Fruit fly (Drosophila melanogaster) whole organism, embryonic: ENCODE data around the gene CG3040.

Experiments used
- Abd-B ChIP-seq: fragments of 200-800 bp; sonication (Bioruptor generic); optimal IDR thresholded peaks from 2 replicates; lab custom pipeline; 2018; ENCODE audit warnings: missing biosample characterization, mild to moderate bottlenecking, missing genetic modification characterization, moderate library complexity
- Ada2b ChIP-seq: fragments of 200-800 bp; sonication (Bioruptor generic); IDR thresholded peaks from 2 replicates; pipeline ENCODE4 v1.3.6; 2022; ENCODE audit warnings: missing biosample characterization, missing genetic modification characterization
- BEAF-32 ChIP-seq: fragments of 200-800 bp; sonication (Bioruptor generic); optimal IDR thresholded peaks from 3 replicates; lab custom pipeline; 2017; ENCODE audit warnings: missing biosample characterization, missing genetic modification characterization, mild to moderate bottlenecking, moderate library complexity, missing genetic modification reagents
- CG10267 ChIP-seq: fragments of 200-800 bp; sonication (Bioruptor generic); optimal IDR thresholded peaks from 2 replicates; lab custom pipeline; 2018; ENCODE audit warnings: missing biosample characterization, mild to moderate bottlenecking, missing genetic modification characterization, moderate library complexity
- CG13775 ChIP-seq: fragments of 200-800 bp; sonication (Bioruptor generic); optimal IDR thresholded peaks from 3 replicates; lab custom pipeline; 2017; ENCODE audit warnings: missing biosample characterization, mild to moderate bottlenecking, missing genetic modification characterization
- CG13894 ChIP-seq: fragments of 200-800 bp; sonication (Bioruptor generic); optimal IDR thresholded peaks from 3 replicates; lab custom pipeline; 2018; ENCODE audit warnings: missing biosample characterization, mild to moderate bottlenecking, missing genetic modification characterization, moderate library complexity
- CG15269 ChIP-seq: fragments of 200-800 bp; sonication (Bioruptor generic); optimal IDR thresholded peaks from 2 replicates; lab custom pipeline; 2018; ENCODE audit warnings: missing biosample characterization, mild to moderate bottlenecking, missing genetic modification characterization, moderate library complexity
- CG17361 ChIP-seq: fragments of 200-800 bp; sonication (Bioruptor generic); IDR thresholded peaks from 3 replicates; pipeline ENCODE4 v1.3.6; 2022; ENCODE audit warnings: missing biosample characterization, missing genetic modification characterization
- CG18011 ChIP-seq: fragments of 200-800 bp; sonication (Bioruptor generic); optimal IDR thresholded peaks from 2 replicates; lab custom pipeline; 2017; ENCODE audit warnings: missing biosample characterization, missing genetic modification characterization, mild to moderate bottlenecking, moderate library complexity, missing genotype
- CG18619 ChIP-seq: fragments of 200-800 bp; sonication (Bioruptor generic); optimal IDR thresholded peaks from 3 replicates; lab custom pipeline; 2017; ENCODE audit warnings: missing biosample characterization, mild to moderate bottlenecking, missing genetic modification characterization
- CG2120 ChIP-seq: fragments of 200-800 bp; sonication (Bioruptor generic); optimal IDR thresholded peaks from 3 replicates; lab custom pipeline; 2016; ENCODE audit warnings: missing biosample characterization, missing genetic modification characterization
- CG31224 ChIP-seq: fragments of 200-800 bp; sonication (Bioruptor generic); IDR thresholded peaks from 2 replicates; pipeline ENCODE4 v1.3.6; 2022; ENCODE audit warnings: missing biosample characterization, missing genetic modification characterization
- CG33213 ChIP-seq: fragments of 200-800 bp; sonication (Bioruptor generic); optimal IDR thresholded peaks from 3 replicates; lab custom pipeline; 2016; ENCODE audit warnings: missing biosample characterization, missing genetic modification characterization
- CG4282 ChIP-seq: fragments of 200-800 bp; sonication (Bioruptor generic); optimal IDR thresholded peaks from 2 replicates; lab custom pipeline; 2016; ENCODE audit warnings: missing biosample characterization, missing genetic modification characterization
- CG5180 ChIP-seq: fragments of 200-800 bp; sonication (Bioruptor generic); optimal IDR thresholded peaks from 3 replicates; lab custom pipeline; 2017; ENCODE audit warnings: missing biosample characterization, missing genetic modification characterization, mild to moderate bottlenecking, moderate library complexity, missing genetic modification reagents
- CG8290 ChIP-seq, 3 experiments: fragments of 200-800 bp; sonication (Bioruptor generic); optimal IDR thresholded peaks; 2 replicates each; lab custom pipeline; 2016 to 2019; ENCODE audit warnings: missing biosample characterization in 3 of 3, missing genetic modification characterization in 3 of 3, mild to moderate bottlenecking in 2 of 3, moderate library complexity in 1 of 3
- CG8924 ChIP-seq: fragments of 200-800 bp; optimal IDR thresholded peaks from 3 replicates; lab custom pipeline; 2019; ENCODE audit warnings: missing biosample characterization, mild to moderate bottlenecking, missing genetic modification characterization, moderate library complexity
- CG9797 ChIP-seq: fragments of 200-800 bp; sonication (Bioruptor generic); optimal IDR thresholded peaks from 3 replicates; lab custom pipeline; 2018; ENCODE audit warnings: missing biosample characterization, mild to moderate bottlenecking, missing genetic modification characterization
- D19A ChIP-seq: fragments of 200-800 bp; optimal IDR thresholded peaks from 3 replicates; lab custom pipeline; 2019; ENCODE audit warnings: missing biosample characterization, mild to moderate bottlenecking, missing genetic modification characterization, moderate library complexity
- Dbx ChIP-seq: fragments of 200-800 bp; sonication (Bioruptor generic); IDR thresholded peaks from 3 replicates; pipeline ENCODE4 v1.3.6; 2022; ENCODE audit warnings: missing biosample characterization, missing genetic modification characterization
- Dek ChIP-seq: fragments of 200-800 bp; sonication (Bioruptor generic); optimal IDR thresholded peaks from 3 replicates; lab custom pipeline; 2019; ENCODE audit warnings: missing biosample characterization, mild to moderate bottlenecking, missing genetic modification characterization, moderate library complexity
- Dll ChIP-seq: fragments of 200-800 bp; sonication (Bioruptor generic); IDR thresholded peaks from 4 replicates; pipeline ENCODE4 v1.3.6; 2022; ENCODE audit warnings: missing biosample characterization, missing genetic modification characterization; ENCODE audit not compliant: partially characterized antibody
- Doc3 ChIP-seq: fragments of 200-800 bp; sonication (Bioruptor generic); IDR thresholded peaks from 3 replicates; pipeline ENCODE4 v1.3.6; 2022; ENCODE audit warnings: missing biosample characterization, missing genetic modification characterization; ENCODE audit not compliant: partially characterized antibody
- Dp ChIP-seq: fragments of 200-800 bp; sonication (Bioruptor generic); optimal IDR thresholded peaks from 2 replicates; lab custom pipeline; 2018; ENCODE audit warnings: missing biosample characterization, mild to moderate bottlenecking, missing genetic modification characterization, moderate library complexity
- E2f1 ChIP-seq: fragments of 200-800 bp; sonication (Bioruptor generic); IDR thresholded peaks from 2 replicates; pipeline ENCODE4 v1.3.6; 2022; ENCODE audit warnings: missing biosample characterization, missing genetic modification characterization
- Elba2 ChIP-seq: fragments of 200-800 bp; sonication (Bioruptor generic); optimal IDR thresholded peaks from 3 replicates; lab custom pipeline; 2016; ENCODE audit warnings: missing biosample characterization, missing genetic modification characterization
- Hand ChIP-seq: fragments of 200-800 bp; sonication (Bioruptor generic); optimal IDR thresholded peaks from 2 replicates; lab custom pipeline; 2017; ENCODE audit warnings: mild to moderate bottlenecking, missing biosample characterization, missing genetic modification reagents, missing genetic modification characterization
- Hsf ChIP-seq: fragments of 200-800 bp; sonication (Bioruptor generic); optimal IDR thresholded peaks from 3 replicates; lab custom pipeline; 2016; ENCODE audit warnings: missing biosample characterization, missing genetic modification characterization
- MBD-R2 ChIP-seq: fragments of 200-800 bp; sonication (Bioruptor generic); IDR thresholded peaks from 2 replicates; pipeline ENCODE4 v1.3.6; 2022; ENCODE audit warnings: missing biosample characterization, missing genetic modification characterization
- Rfx ChIP-seq: fragments of 200-800 bp; sonication (Bioruptor generic); IDR thresholded peaks from 2 replicates; pipeline ENCODE4 v1.3.6; 2022; ENCODE audit warnings: missing biosample characterization, missing genetic modification characterization
- TFAM ChIP-seq: fragments of 200-800 bp; sonication (Bioruptor generic); optimal IDR thresholded peaks from 2 replicates; lab custom pipeline; 2017; ENCODE audit warnings: missing biosample characterization, missing genetic modification characterization, inconsistent platforms
- Xrp1 ChIP-seq: fragments of 200-800 bp; sonication (Bioruptor generic); IDR thresholded peaks from 2 replicates; pipeline ENCODE4 v1.3.6; 2022; ENCODE audit warnings: missing biosample characterization, missing genetic modification characterization
- br ChIP-seq: fragments of >200 bp; optimal IDR thresholded peaks from 2 replicates; lab custom pipeline; 2017
- dati ChIP-seq: fragments of 200-800 bp; sonication (Bioruptor generic); IDR thresholded peaks from 2 replicates; pipeline ENCODE4 v1.3.6; 2022; ENCODE audit warnings: missing biosample characterization, missing genetic modification characterization
- ftz-f1 ChIP-seq: fragments of 200-800 bp; sonication (Bioruptor generic); optimal IDR thresholded peaks from 2 replicates; lab custom pipeline; 2016; ENCODE audit warnings: missing biosample characterization, missing genetic modification characterization
- gce ChIP-seq: fragments of 200-800 bp; sonication (Bioruptor generic); IDR thresholded peaks from 3 replicates; pipeline ENCODE4 v1.3.6; 2022; ENCODE audit warnings: missing biosample characterization, missing genetic modification characterization
- gcm ChIP-seq: fragments of 200-800 bp; sonication (Bioruptor generic); optimal IDR thresholded peaks from 2 replicates; lab custom pipeline; 2019; ENCODE audit warnings: missing biosample characterization, mild to moderate bottlenecking, missing genetic modification characterization, moderate library complexity
- gro ChIP-seq: fragments of 200-800 bp; sonication (Bioruptor generic); optimal IDR thresholded peaks from 2 replicates; lab custom pipeline; 2016; ENCODE audit warnings: missing biosample characterization, missing genetic modification characterization
- hbn ChIP-seq: fragments of 200-800 bp; sonication (Bioruptor generic); IDR thresholded peaks from 2 replicates; pipeline ENCODE4 v1.3.6; 2022; ENCODE audit warnings: missing biosample characterization, missing genetic modification characterization; ENCODE audit not compliant: partially characterized antibody
- her ChIP-seq: fragments of 200-800 bp; sonication (Bioruptor generic); optimal IDR thresholded peaks from 2 replicates; lab custom pipeline; 2016; ENCODE audit warnings: missing biosample characterization, missing genetic modification characterization
- hkb ChIP-seq, 2 experiments: fragments of 200-800 bp in 1 of 2; fragments of >200 bp in 1 of 2; sonication (Bioruptor generic) in 1 of 2; IDR thresholded peaks in 1 of 2; optimal IDR thresholded peaks in 1 of 2; 2 replicates each; pipeline versions ENCODE4 v1.3.6 to Lab custom; 2017 to 2022; ENCODE audit warnings: missing biosample characterization in 1 of 2, missing genetic modification characterization in 1 of 2
- lilli ChIP-seq: fragments of 200-800 bp; sonication (Bioruptor generic); optimal IDR thresholded peaks from 3 replicates; lab custom pipeline; 2016; ENCODE audit warnings: missing biosample characterization, missing genetic modification characterization
- pum ChIP-seq: fragments of 200-800 bp; sonication (Bioruptor generic); optimal IDR thresholded peaks from 2 replicates; lab custom pipeline; 2016; ENCODE audit warnings: missing biosample characterization, missing genetic modification characterization
- sd ChIP-seq: fragments of 200-800 bp; sonication (Bioruptor generic); optimal IDR thresholded peaks from 3 replicates; lab custom pipeline; 2018; ENCODE audit warnings: missing biosample characterization, mild to moderate bottlenecking, missing genetic modification characterization, moderate library complexity
- slp2 ChIP-seq: fragments of 200-800 bp; sonication (Bioruptor generic); optimal IDR thresholded peaks from 2 replicates; lab custom pipeline; 2016; ENCODE audit warnings: missing biosample characterization, missing genetic modification characterization
- sob ChIP-seq: fragments of 200-800 bp; sonication (Bioruptor generic); IDR thresholded peaks from 2 replicates; pipeline ENCODE4 v1.3.6; 2022; ENCODE audit warnings: missing biosample characterization, missing genetic modification characterization
- tin ChIP-seq: fragments of 200-800 bp; sonication (Bioruptor generic); optimal IDR thresholded peaks from 3 replicates; lab custom pipeline; 2016; ENCODE audit warnings: missing biosample characterization, missing genetic modification characterization
- toy ChIP-seq: fragments of 200-800 bp; sonication (Bioruptor generic); IDR thresholded peaks from 2 replicates; pipeline ENCODE4 v1.3.6; 2022; ENCODE audit warnings: missing biosample characterization, missing genetic modification characterization
- ttk ChIP-seq: fragments of 200-800 bp; sonication (Bioruptor generic); IDR thresholded peaks from 2 replicates; pipeline ENCODE4 v2.1.2; 2022; ENCODE audit warnings: missing biosample characterization, missing genetic modification characterization
- zfh2 ChIP-seq: fragments of 200-800 bp; sonication (Bioruptor generic); optimal IDR thresholded peaks from 2 replicates; lab custom pipeline; 2016; ENCODE audit warnings: missing biosample characterization, missing genetic modification characterization

Gene CG3040

DNA sequence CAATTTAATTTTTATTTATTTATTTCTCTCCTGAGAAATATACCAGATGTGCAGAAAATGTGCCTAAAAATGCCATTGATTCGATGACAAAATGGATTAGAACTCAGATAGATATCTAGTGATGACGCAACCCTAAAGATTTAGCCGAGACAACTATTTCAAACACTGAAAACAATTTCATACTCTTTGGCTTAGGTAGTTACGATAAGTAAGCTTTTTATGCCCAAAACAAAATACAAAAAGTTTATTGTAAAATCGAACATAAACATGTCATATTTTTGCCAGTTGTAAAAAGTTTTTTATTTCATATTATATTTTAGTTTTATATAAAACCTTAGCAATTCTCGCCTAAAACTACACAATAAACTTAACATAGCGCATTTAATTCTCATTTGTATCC lies at the start of gene CG3040 (continued):
- peak; percentile 63 for TF ChIP-seq CG9797
- no peak for TF ChIP-seq Doc3 (GFP tag; lab: Robert Waterston, UW)
- TF ChIP-seq hbn (GFP tag; lab: Robert Waterston, UW): no peak; the same call in 1 of the 2 replicates
- 0 out of 2 replicates have a peak, but pooled peaks have one; percentile 13 for TF ChIP-seq ttk (GFP tag; lab: Robert Waterston, UW)
- TF ChIP-seq Dll (GFP tag; lab: Robert Waterston, UW): no peak
- TF ChIP-seq CG31224 (GFP tag; lab: Robert Waterston, UW): no peak
- peak; percentile 22 for TF ChIP-seq CG13775 (GFP tag; lab: Kevin White, UChicago)
- TF ChIP-seq gce (GFP tag; lab: Robert Waterston, UW): 0 out of 3 replicates have a peak, but pooled peaks have one; percentile 16
- peak; percentile 4 for TF ChIP-seq D19A (tag; lab: Kevin White, UChicago)
- TF ChIP-seq Abd-B (GFP tag; lab: Kevin White, UChicago): peak; percentile 25
- peak; percentile 37 for TF ChIP-seq Hsf (GFP tag; lab: Kevin White, UChicago)
- peak; percentile 54 for TF ChIP-seq Dek (tag; lab: Kevin White, UChicago)
- peak; percentile 62 for TF ChIP-seq CG2120
- TF ChIP-seq lilli: peak; percentile 52
- TF ChIP-seq CG8924 (tag; lab: Kevin White, UChicago): peak; percentile 42
- TF ChIP-seq CG15269 (tag; lab: Kevin White, UChicago): peak; percentile 48
- TF ChIP-seq Xrp1 (GFP tag; lab: Robert Waterston, UW): peak; percentile 50
- peak; percentile 47 for TF ChIP-seq CG10267 (tag; lab: Kevin White, UChicago)
- TF ChIP-seq Elba2 (GFP tag; lab: Kevin White, UChicago): no peak
- no peak for TF ChIP-seq br (lab: Kevin White, UChicago)
- peak; percentile 27 for TF ChIP-seq tin (GFP tag; lab: Kevin White, UChicago)
- peak; percentile 28 for TF ChIP-seq gcm
- TF ChIP-seq sd (tag; lab: Kevin White, UChicago): peak; percentile 33
- peak; percentile 62 for TF ChIP-seq CG13894 (tag; lab: Kevin White, UChicago)
- TF ChIP-seq slp2 (GFP tag; lab: Kevin White, UChicago): peak; percentile 11
- TF ChIP-seq CG18619 (GFP tag; lab: Kevin White, UChicago): peak; percentile 21
- TF ChIP-seq Rfx (GFP tag; lab: Robert Waterston, UW): peak; percentile 54
- no peak for TF ChIP-seq TFAM (GFP tag; lab: Kevin White, UChicago)
- TF ChIP-seq CG18011 (GFP tag; lab: Kevin White, UChicago): no peak
- peak; percentile 30 for TF ChIP-seq pum
- no peak for TF ChIP-seq dati
- peak; percentile 11 for TF ChIP-seq Dp
- TF ChIP-seq Ada2b (GFP tag; lab: Robert Waterston, UW): peak; percentile 22; the same call in 1 of the 2 replicates
- TF ChIP-seq ftz-f1 (GFP tag; lab: Kevin White, UChicago): peak; percentile 49
- peak; percentile 44 for TF ChIP-seq gro (GFP tag; lab: Kevin White, UChicago)
- peak; percentile 48; the same call in 1 of the 3 replicates for TF ChIP-seq CG17361 (GFP tag; lab: Robert Waterston, UW)
- TF ChIP-seq Hand (GFP tag; lab: Kevin White, UChicago): no peak
- peak; percentile 63 for TF ChIP-seq MBD-R2 (GFP tag; lab: Robert Waterston, UW)
- TF ChIP-seq her (GFP tag; lab: Kevin White, UChicago): no peak
- no peak for TF ChIP-seq toy (GFP tag; lab: Robert Waterston, UW)
- peak; percentile 39 for TF ChIP-seq CG33213 (GFP tag; lab: Kevin White, UChicago)
- peak; percentile 35 for TF ChIP-seq BEAF-32 (GFP tag; lab: Kevin White, UChicago)
- TF ChIP-seq CG8290 (GFP tag; optimal IDR thresholded peaks at IDR 0.05; lab: Kevin White, UChicago): peak; percentile 5
- peak in 1 of 2 experiments; percentile 70 for TF ChIP-seq CG8290 (tag; optimal IDR thresholded peaks at IDR 0.05; lab: Kevin White, UChicago)
- peak; percentile 18; the same call in 1 of the 2 replicates for TF ChIP-seq E2f1 (GFP tag; lab: Robert Waterston, UW)
- TF ChIP-seq hkb (optimal IDR thresholded peaks at IDR 0.05; lab: Kevin White, UChicago): no peak
- TF ChIP-seq hkb (GFP tag; IDR thresholded peaks at IDR 0.05; lab: Robert Waterston, UW): peak; percentile 49; the same call in 1 of the 2 replicates
- TF ChIP-seq sob: 0 out of 2 replicates have a peak, but pooled peaks have one; percentile 37
- TF ChIP-seq Dbx (GFP tag; lab: Robert Waterston, UW): 0 out of 3 replicates have a peak, but pooled peaks have one; percentile 38
- peak; percentile 40 for TF ChIP-seq zfh2 (GFP tag; lab: Kevin White, UChicago)
- no peak for TF ChIP-seq CG4282
- TF ChIP-seq CG5180 (GFP tag; lab: Kevin White, UChicago): no peak
